Fruit fly (Drosophila melanogaster): ENCODE results near the gene stet.

dm6 chr3L:1461831-1462230 is 27.5 kb downstream of the stet start:
- TF ChIP-seq pad (GFP tag; optimal IDR thresholded peaks at IDR 0.05) (no peak), cic (GFP tag; optimal IDR thresholded peaks at IDR 0.05) (no peak), CG7045 (GFP tag; optimal IDR thresholded peaks at IDR 0.05) (no peak), ovo (GFP tag; optimal IDR thresholded peaks at IDR 0.05) (no peak), CG12768 (GFP tag; optimal IDR thresholded peaks at IDR 0.05) (no peak), Crg-1 (GFP tag; optimal IDR thresholded peaks at IDR 0.05) (no peak), CG7101 (tag; optimal IDR thresholded peaks at IDR 0.05) (no peak)

Data from whole organism, adult.